Fruit fly (Drosophila melanogaster): ENCODE results near the gene CG9168.

CG9168 gene

dm6 chr3L:1431489-1432053, 20.7 kb downstream of the CG9168 start (continued):
- no peak for TF ChIP-seq ken (GFP tag; IDR thresholded peaks at IDR 0.05)
- no peak for TF ChIP-seq gcm (GFP tag; optimal IDR thresholded peaks at IDR 0.05)
- no peak for TF ChIP-seq CG2875 (GFP tag; optimal IDR thresholded peaks at IDR 0.05)
- TF ChIP-seq CG32532 (GFP tag; IDR thresholded peaks at IDR 0.05) = no peak
- no peak for TF ChIP-seq CG12236 (GFP tag; optimal IDR thresholded peaks at IDR 0.05)
- no peak for TF ChIP-seq schlank (tag; optimal IDR thresholded peaks at IDR 0.05)
- TF ChIP-seq Ptx1 (GFP tag; IDR thresholded peaks at IDR 0.05) = no peak
- peak in 1 of 3 experiments; percentile 32 for TF ChIP-seq lola (GFP tag; optimal IDR thresholded peaks at IDR 0.05)
- TF ChIP-seq HmgD (GFP tag; optimal IDR thresholded peaks at IDR 0.05) = no peak
- TF ChIP-seq kay (GFP tag; optimal IDR thresholded peaks at IDR 0.05) = no peak
- TF ChIP-seq CG30403 (GFP tag; optimal IDR thresholded peaks at IDR 0.05) = no peak
- TF ChIP-seq Meics (GFP tag; optimal IDR thresholded peaks at IDR 0.05) = no peak
- no peak for TF ChIP-seq grau (tag; optimal IDR thresholded peaks at IDR 0.05)
- TF ChIP-seq row (GFP tag; IDR thresholded peaks at IDR 0.05) = no peak
- peak; percentile 31 for TF ChIP-seq CG18262 (tag; optimal IDR thresholded peaks at IDR 0.05)
- no peak for TF ChIP-seq jumu (GFP tag; optimal IDR thresholded peaks at IDR 0.05)
- TF ChIP-seq D19A (tag; optimal IDR thresholded peaks at IDR 0.05) = no peak
- no peak for TF ChIP-seq CG3065 (GFP tag; optimal IDR thresholded peaks at IDR 0.05)
- TF ChIP-seq CG15696 (tag; optimal IDR thresholded peaks at IDR 0.05) = peak; percentile 63
- TF ChIP-seq en (GFP tag; optimal IDR thresholded peaks at IDR 0.05) = no peak
- no peak for TF ChIP-seq ftz-f1 (GFP tag; optimal IDR thresholded peaks at IDR 0.05)
- no peak for TF ChIP-seq CG13894 (tag; optimal IDR thresholded peaks at IDR 0.05)
- TF ChIP-seq HHEX (GFP tag; optimal IDR thresholded peaks at IDR 0.05) = no peak
- no peak for TF ChIP-seq nom (GFP tag; optimal IDR thresholded peaks at IDR 0.05)
- TF ChIP-seq trh (GFP tag; optimal IDR thresholded peaks at IDR 0.05) = no peak
- no peak for TF ChIP-seq CG43689 (GFP tag; IDR thresholded peaks at IDR 0.05)
- no peak for TF ChIP-seq toy (GFP tag; IDR thresholded peaks at IDR 0.05)
- peak; percentile 16 for TF ChIP-seq sens (GFP tag)
- no peak for TF ChIP-seq CG17359 (tag; optimal IDR thresholded peaks at IDR 0.05)
- TF ChIP-seq Spps (tag; optimal IDR thresholded peaks at IDR 0.05) = no peak
- TF ChIP-seq CG9727 (GFP tag; optimal IDR thresholded peaks at IDR 0.05) = peak; percentile 67
- no peak for TF ChIP-seq unc-4 (GFP tag; IDR thresholded peaks at IDR 0.05; ENCODE audit: partially characterized antibody)
- no peak for TF ChIP-seq Scr (GFP tag; IDR thresholded peaks at IDR 0.05; ENCODE audit: partially characterized antibody)
- TF ChIP-seq NfI (GFP tag; optimal IDR thresholded peaks at IDR 0.05) = no peak
- TF ChIP-seq CG17186 (GFP tag; optimal IDR thresholded peaks at IDR 0.05) = no peak
- no peak for TF ChIP-seq CG10431 (GFP tag; optimal IDR thresholded peaks at IDR 0.05)
- TF ChIP-seq zfh1 (GFP tag; IDR thresholded peaks at IDR 0.05) = 0 out of 3 replicates have a peak, but pooled peaks have one; percentile 19
- TF ChIP-seq so (GFP tag; IDR thresholded peaks at IDR 0.05) = no peak
- no peak for TF ChIP-seq Ada2b (GFP tag; IDR thresholded peaks at IDR 0.05)
- TF ChIP-seq zen2 (GFP tag; IDR thresholded peaks at IDR 0.05; ENCODE audit: partially characterized antibody) = no peak
- TF ChIP-seq cato (GFP tag; optimal IDR thresholded peaks at IDR 0.05; ENCODE audit: borderline replicate concordance) = no peak
- no peak for TF ChIP-seq Oaz (GFP tag; IDR thresholded peaks at IDR 0.05)
- TF ChIP-seq tll (GFP tag; optimal IDR thresholded peaks at IDR 0.05) = peak in 1 of 2 experiments; percentile 63
- TF ChIP-seq fru (optimal IDR thresholded peaks at IDR 0.05) = no peak
- peak; percentile 18 for TF ChIP-seq fd102C (GFP tag; optimal IDR thresholded peaks at IDR 0.05)
- no peak for TF ChIP-seq CG9609 (GFP tag; optimal IDR thresholded peaks at IDR 0.05)
- TF ChIP-seq ham (GFP tag; IDR thresholded peaks at IDR 0.05) = no peak
- no peak for TF ChIP-seq yki (optimal IDR thresholded peaks at IDR 0.05)
- TF ChIP-seq CTCF (GFP tag; optimal IDR thresholded peaks at IDR 0.05) = no peak
- no peak for TF ChIP-seq Jarid2 (GFP tag; optimal IDR thresholded peaks at IDR 0.05)
- no peak for TF ChIP-seq mam (GFP tag; optimal IDR thresholded peaks at IDR 0.05)
- peak; percentile 90 for TF ChIP-seq twi (tag; optimal IDR thresholded peaks at IDR 0.05)

Measured in whole organism, embryonic.